Fruit fly (Drosophila melanogaster) Kc167 (cell line): ENCODE measurements around the gene CG34454.

Source experiments
- Myc ChIP-seq: fragments of >200 bp; optimal IDR thresholded peaks from 2 replicates; lab custom pipeline; 2017; ENCODE audit warnings: missing external identifiers
- Sin3A ChIP-seq: fragments of >200 bp; optimal IDR thresholded peaks from 2 replicates; lab custom pipeline; 2018; ENCODE audit warnings: missing external identifiers
- h ChIP-seq: fragments of >200 bp; optimal IDR thresholded peaks from 3 replicates; lab custom pipeline; 2018; ENCODE audit warnings: missing external identifiers
- insv ChIP-seq: fragments of >200 bp; optimal IDR thresholded peaks from 3 replicates; lab custom pipeline; 2018; ENCODE audit warnings: missing external identifiers
- psq ChIP-seq: fragments of >200 bp; optimal IDR thresholded peaks from 2 replicates; lab custom pipeline; 2017; ENCODE audit warnings: missing external identifiers
- ttk ChIP-seq: sonication (Bioruptor generic); optimal IDR thresholded peaks from 2 replicates; lab custom pipeline; 2017; ENCODE audit warnings: missing external identifiers

CG34454 gene

dm6 chr3L:184251-184650 lies 47.9 kb downstream of the CG34454 start, which contains the start of the genes CG34140, Mkp and Mtch:
TSS of gene CG34140 (minus strand) at chr3L:184424.
TSS of gene Mkp (minus strand) at chr3L:184540.
TSS of gene Mtch (plus strand) at chr3L:184626.
- TF ChIP-seq h (lab: Kevin White, UChicago) (no peak), Myc (lab: Kevin White, UChicago) (no peak), Sin3A (lab: Kevin White, UChicago) (no peak), insv (lab: Kevin White, UChicago) (no peak), ttk (no peak), psq (lab: Kevin White, UChicago) (no peak)
